Worm (Caenorhabditis elegans) whole organism, L2 larva: Measurements from ENCODE around the gene sel-12.

Experiments used
- ama-1 ChIP-seq: fragments of 150-350 bp; optimal IDR thresholded peaks from 2 replicates; lab custom pipeline; 2018; ENCODE audit warnings: inconsistent platforms
- elt-3 ChIP-seq: sonication (generic microtip); optimal IDR thresholded peaks from 2 replicates; lab custom pipeline; 2017; ENCODE audit warnings: missing biosample characterization, missing genetic modification characterization
- nhr-237 ChIP-seq: fragments of 150-350 bp; optimal IDR thresholded peaks from 2 replicates; lab custom pipeline; 2014; ENCODE audit warnings: missing biosample characterization, missing genetic modification characterization
- sem-4 ChIP-seq: fragments of 150-350 bp; optimal IDR thresholded peaks from 2 replicates; lab custom pipeline; 2014; ENCODE audit warnings: missing biosample characterization, missing genetic modification reagents, missing genetic modification characterization
- unc-62 ChIP-seq: fragments of 150-350 bp; optimal IDR thresholded peaks from 2 replicates; lab custom pipeline; 2014; ENCODE audit warnings: missing biosample characterization, missing genetic modification reagents, missing genetic modification characterization
- zag-1 ChIP-seq: fragments of 150-350 bp; optimal IDR thresholded peaks from 2 replicates; lab custom pipeline; 2014; ENCODE audit warnings: missing biosample characterization, missing genetic modification characterization

- TF ChIP-seq unc-62 (GFP tag; lab: Kevin White, UChicago) = no peak
- no peak for TF ChIP-seq ama-1 (lab: Kevin White, UChicago)
- no peak for TF ChIP-seq zag-1 (tag; lab: Kevin White, UChicago)
- no peak for TF ChIP-seq nhr-237 (tag; lab: Kevin White, UChicago)
- no peak for TF ChIP-seq elt-3 (tag; lab: Kevin White, UChicago)
- no peak for TF ChIP-seq sem-4 (tag; lab: Kevin White, UChicago)
Measured at ce11 chrX:952557-953083, 37.0 kb downstream of the sel-12 start.
